Worm (Caenorhabditis elegans): ENCODE data around the gene Y69E1A.8.

ce11 chrIV:10948797-10949196, 17.6 kb upstream of the Y69E1A.8 start, which contains the start of gene Y69E1A.1:
- TF ChIP-seq lin-32 (GFP tag; optimal IDR thresholded peaks at IDR 0.05) (no peak), unc-62 (GFP tag; optimal IDR thresholded peaks at IDR 0.05) (no peak), nhr-2 (tag; optimal IDR thresholded peaks at IDR 0.05) (no peak), snpc-4 (tag; optimal IDR thresholded peaks at IDR 0.05) (no peak), nhr-237 (tag; optimal IDR thresholded peaks at IDR 0.05) (no peak), unc-39 (tag; optimal IDR thresholded peaks at IDR 0.05) (no peak), ces-1 (GFP tag; optimal IDR thresholded peaks at IDR 0.05) (no peak), cnd-1 (tag; optimal IDR thresholded peaks at IDR 0.05) (no peak), mls-2 (tag; optimal IDR thresholded peaks at IDR 0.05) (no peak), hlh-1 (tag; optimal IDR thresholded peaks at IDR 0.05) (no peak)
